Worm (Caenorhabditis elegans) whole organism, L4 larva: ENCODE results near the gene F13B12.6.

Experiments used
- F10B5.3 ChIP-seq: sonication (generic microtip); optimal IDR thresholded peaks from 2 replicates; lab custom pipeline; 2016; ENCODE audit warnings: mild to moderate bottlenecking, missing genetic modification characterization, missing compliant biosample characterization
- F26F4.8 ChIP-seq: fragments of 200-800 bp; sonication (Bioruptor generic); conservative IDR thresholded peaks from 2 replicates; pipeline ENCODE4 v1.3.6; 2022; ENCODE audit warnings: missing genetic modification characterization, missing compliant biosample characterization
- Y105C5A.15 ChIP-seq: fragments of 200-800 bp; sonication (Bioruptor generic); IDR thresholded peaks from 2 replicates; pipeline ENCODE4 v1.3.6; 2022; ENCODE audit warnings: missing genetic modification characterization, missing compliant biosample characterization
- Y75B8A.6 ChIP-seq: fragments of 200-800 bp; sonication (Bioruptor generic); IDR thresholded peaks from 2 replicates; pipeline ENCODE4 v1.3.6; 2022; ENCODE audit warnings: missing genetic modification reagents, missing genetic modification characterization, missing compliant biosample characterization
- ZK337.2 ChIP-seq: fragments of 200-800 bp; sonication (Bioruptor generic); IDR thresholded peaks from 2 replicates; pipeline ENCODE4 v1.3.6; 2022; ENCODE audit warnings: missing genetic modification reagents, missing genetic modification characterization, missing compliant biosample characterization
- ZK546.5 ChIP-seq, 2 experiments: sonication (generic microtip); optimal IDR thresholded peaks; 2 replicates each; lab custom pipeline; 2017; ENCODE audit warnings: missing biosample characterization in 2 of 2, missing genetic modification characterization in 2 of 2
- aha-1 ChIP-seq: fragments of 150-350 bp; peaks from one replicate; lab custom pipeline; 2014; ENCODE audit warnings: missing biosample characterization, missing genetic modification characterization
- aly-2 ChIP-seq: sonication (generic microtip); optimal IDR thresholded peaks from 2 replicates; lab custom pipeline; 2018; ENCODE audit warnings: missing biosample characterization, missing genetic modification characterization
- attf-4 ChIP-seq: sonication (generic microtip); optimal IDR thresholded peaks from 3 replicates; lab custom pipeline; 2017; ENCODE audit warnings: missing biosample characterization, missing genetic modification characterization
- ceh-28 ChIP-seq: fragments of 150-350 bp; optimal IDR thresholded peaks from 2 replicates; lab custom pipeline; 2014; ENCODE audit warnings: missing biosample characterization, missing genetic modification reagents, missing genetic modification characterization
- ceh-44 ChIP-seq: fragments of 200-800 bp; sonication (Bioruptor generic); IDR thresholded peaks from 2 replicates; pipeline ENCODE4 v1.3.6; 2022; ENCODE audit warnings: missing genetic modification reagents, missing genetic modification characterization, missing compliant biosample characterization
- ceh-62 ChIP-seq: sonication (generic microtip); optimal IDR thresholded peaks from 2 replicates; lab custom pipeline; 2017; ENCODE audit warnings: missing biosample characterization, missing genetic modification characterization
- ceh-82 ChIP-seq: sonication (generic microtip); optimal IDR thresholded peaks from 2 replicates; lab custom pipeline; 2017; ENCODE audit warnings: missing biosample characterization, missing genetic modification characterization
- daf-12 ChIP-seq: fragments of 150-350 bp; optimal IDR thresholded peaks from 2 replicates; lab custom pipeline; 2014; ENCODE audit warnings: missing biosample characterization, missing genetic modification reagents, missing genetic modification characterization
- daf-16 ChIP-seq, 3 experiments: sonication (generic microtip); optimal IDR thresholded peaks; 2 replicates each; lab custom pipeline; 2016 to 2017; ENCODE audit warnings: missing genetic modification characterization in 3 of 3, missing genetic modification reagents in 3 of 3, mild to moderate bottlenecking in 2 of 3, missing compliant biosample characterization in 2 of 3, missing biosample characterization in 1 of 3, moderate library complexity in 1 of 3
- dmd-6 ChIP-seq: fragments of 200-800 bp; sonication (Bioruptor generic); IDR thresholded peaks from 2 replicates; pipeline ENCODE4 v1.3.6; 2022; ENCODE audit warnings: missing genetic modification reagents, missing genetic modification characterization, missing compliant biosample characterization
- dmd-8 ChIP-seq: fragments of 200-800 bp; sonication (Bioruptor generic); IDR thresholded peaks from 2 replicates; pipeline ENCODE4 v1.3.6; 2022; ENCODE audit warnings: missing genetic modification characterization, missing compliant biosample characterization
- dpl-1 ChIP-seq: fragments of 150-350 bp; optimal IDR thresholded peaks from 2 replicates; lab custom pipeline; 2014; ENCODE audit warnings: missing biosample characterization, missing genetic modification reagents, missing genetic modification characterization
- duxl-1 ChIP-seq: sonication (generic microtip); optimal IDR thresholded peaks from 2 replicates; lab custom pipeline; 2016; ENCODE audit warnings: mild to moderate bottlenecking, missing genetic modification characterization, moderate library complexity, missing compliant biosample characterization; ENCODE audit not compliant: poor library complexity
- dve-1 ChIP-seq: sonication (generic microtip); optimal IDR thresholded peaks from 2 replicates; lab custom pipeline; 2017; ENCODE audit warnings: antibody characterized with exemption, mild to moderate bottlenecking, missing genetic modification characterization, missing compliant biosample characterization; ENCODE audit not compliant: insufficient read depth
- hif-1 ChIP-seq, 2 experiments: sonication (generic microtip); optimal IDR thresholded peaks; 2 replicates each; lab custom pipeline; 2016 to 2017; ENCODE audit warnings: missing compliant biosample characterization in 2 of 2, missing genetic modification characterization in 2 of 2, missing genetic modification reagents in 2 of 2, missing genotype in 2 of 2, mild to moderate bottlenecking in 1 of 2
- hlh-11 ChIP-seq: fragments of 200-800 bp; sonication (Bioruptor generic); optimal IDR thresholded peaks from 2 replicates; lab custom pipeline; 2018; ENCODE audit warnings: mild to moderate bottlenecking, missing genetic modification characterization, missing compliant biosample characterization
- hlh-30 ChIP-seq: sonication (generic microtip); optimal IDR thresholded peaks from 2 replicates; lab custom pipeline; 2017; ENCODE audit warnings: antibody characterized with exemption, mild to moderate bottlenecking, missing genetic modification characterization, missing compliant biosample characterization; ENCODE audit not compliant: insufficient read depth
- hmg-1.1 ChIP-seq: fragments of 200-800 bp; sonication (Bioruptor generic); IDR thresholded peaks from 2 replicates; pipeline ENCODE4 v1.3.6; 2022; ENCODE audit warnings: missing genetic modification reagents, missing genetic modification characterization, missing compliant biosample characterization
- lim-7 ChIP-seq: fragments of 200-800 bp; sonication (Bioruptor generic); IDR thresholded peaks from 2 replicates; pipeline ENCODE4 v1.3.6; 2022; ENCODE audit warnings: missing genetic modification characterization, missing compliant biosample characterization
- lin-1 ChIP-seq: fragments of 200-800 bp; sonication (Bioruptor generic); IDR thresholded peaks from 2 replicates; pipeline ENCODE4 v1.3.6; 2022; ENCODE audit warnings: missing genetic modification reagents, missing genetic modification characterization, missing compliant biosample characterization
- lin-13 ChIP-seq: fragments of 150-350 bp; optimal IDR thresholded peaks from 2 replicates; lab custom pipeline; 2014; ENCODE audit warnings: missing biosample characterization, missing genetic modification reagents, missing genetic modification characterization
- lin-39 ChIP-seq: fragments of 150-350 bp; optimal IDR thresholded peaks from 2 replicates; lab custom pipeline; 2014; ENCODE audit warnings: missing biosample characterization, missing genetic modification reagents, missing genetic modification characterization
- lir-3 ChIP-seq: sonication (generic microtip); optimal IDR thresholded peaks from 2 replicates; lab custom pipeline; 2016; ENCODE audit warnings: mild to moderate bottlenecking, missing genetic modification characterization, missing compliant biosample characterization
- madf-5 ChIP-seq, 2 experiments: fragments of 200-800 bp; sonication (Bioruptor generic); IDR thresholded peaks; 2 replicates each; pipeline ENCODE4 v1.3.6; 2022; ENCODE audit warnings: missing compliant biosample characterization in 2 of 2, missing genetic modification characterization in 2 of 2
- mdt-29 ChIP-seq: fragments of 200-800 bp; sonication (Bioruptor generic); IDR thresholded peaks from 2 replicates; pipeline ENCODE4 v1.3.6; 2022; ENCODE audit warnings: missing genetic modification reagents, missing genetic modification characterization, missing compliant biosample characterization
- mxl-3 ChIP-seq: fragments of 200-800 bp; sonication (Bioruptor generic); optimal IDR thresholded peaks from 2 replicates; lab custom pipeline; 2018; ENCODE audit warnings: mild to moderate bottlenecking, missing genetic modification characterization, missing compliant biosample characterization
- nhr-11 ChIP-seq: fragments of 150-350 bp; optimal IDR thresholded peaks from 2 replicates; lab custom pipeline; 2014; ENCODE audit warnings: missing biosample characterization, missing genetic modification characterization
- nhr-111 ChIP-seq: fragments of 200-800 bp; sonication (Bioruptor generic); optimal IDR thresholded peaks from 2 replicates; lab custom pipeline; 2018; ENCODE audit warnings: mild to moderate bottlenecking, missing genetic modification characterization, missing compliant biosample characterization
- nhr-237 ChIP-seq: sonication (generic microtip); optimal IDR thresholded peaks from 2 replicates; lab custom pipeline; 2017; ENCODE audit warnings: missing biosample characterization, missing genetic modification characterization
- nhr-25 ChIP-seq: sonication (generic microtip); optimal IDR thresholded peaks from 2 replicates; lab custom pipeline; 2017; ENCODE audit warnings: missing genetic modification characterization, mild to moderate bottlenecking, missing compliant biosample characterization, antibody characterized with exemption, moderate library complexity, borderline replicate concordance; ENCODE audit not compliant: insufficient read depth
- nhr-28 ChIP-seq: fragments of 150-350 bp; optimal IDR thresholded peaks from 2 replicates; lab custom pipeline; 2014; ENCODE audit warnings: missing biosample characterization, missing genetic modification characterization
- nhr-76 ChIP-seq: fragments of 150-350 bp; optimal IDR thresholded peaks from 2 replicates; lab custom pipeline; 2014; ENCODE audit warnings: missing biosample characterization, missing genetic modification characterization
- nhr-77 ChIP-seq: fragments of 150-350 bp; optimal IDR thresholded peaks from 2 replicates; lab custom pipeline; 2014; ENCODE audit warnings: missing biosample characterization, missing genetic modification characterization
- pha-4 ChIP-seq, 2 experiments: fragments of 150-350 bp in 1 of 2; fragments of 200-800 bp in 1 of 2; sonication (Bioruptor generic) in 1 of 2; IDR thresholded peaks in 1 of 2; optimal IDR thresholded peaks in 1 of 2; 2 replicates each; pipeline versions ENCODE4 v1.3.6 to Lab custom; 2014 to 2022; ENCODE audit warnings: missing genetic modification characterization in 2 of 2, missing genetic modification reagents in 2 of 2, missing biosample characterization in 1 of 2, missing compliant biosample characterization in 1 of 2
- snpc-1.2 ChIP-seq: fragments of 200-800 bp; sonication (Bioruptor generic); IDR thresholded peaks from 2 replicates; pipeline ENCODE4 v1.3.6; 2022; ENCODE audit warnings: missing genetic modification reagents, missing genetic modification characterization, missing compliant biosample characterization
- snpc-4 ChIP-seq: fragments of 150-350 bp; optimal IDR thresholded peaks from 2 replicates; lab custom pipeline; 2014; ENCODE audit warnings: missing biosample characterization, missing genetic modification characterization
- tra-1 ChIP-seq: fragments of 200-800 bp; sonication (Bioruptor generic); IDR thresholded peaks from 2 replicates; pipeline ENCODE4 v1.3.6; 2022; ENCODE audit warnings: missing genetic modification reagents, missing genetic modification characterization, missing compliant biosample characterization
- unc-130 ChIP-seq: sonication (generic microtip); optimal IDR thresholded peaks from 2 replicates; lab custom pipeline; 2016; ENCODE audit warnings: missing genetic modification reagents, missing genetic modification characterization, missing compliant biosample characterization
- zfp-2 ChIP-seq: sonication (generic microtip); optimal IDR thresholded peaks from 2 replicates; lab custom pipeline; 2016; ENCODE audit warnings: mild to moderate bottlenecking, missing genetic modification characterization, missing compliant biosample characterization
- zip-11 ChIP-seq: fragments of 200-800 bp; sonication (Bioruptor generic); IDR thresholded peaks from 2 replicates; pipeline ENCODE4 v1.3.6; 2022; ENCODE audit warnings: missing genetic modification characterization, missing compliant biosample characterization
- zip-2 ChIP-seq: fragments of 150-350 bp; optimal IDR thresholded peaks from 2 replicates; lab custom pipeline; 2014; ENCODE audit warnings: missing biosample characterization, missing genetic modification characterization
- ztf-7 ChIP-seq: fragments of 150-350 bp; optimal IDR thresholded peaks from 2 replicates; lab custom pipeline; 2014; ENCODE audit warnings: missing biosample characterization, missing genetic modification characterization

Gene F13B12.6

DNA sequence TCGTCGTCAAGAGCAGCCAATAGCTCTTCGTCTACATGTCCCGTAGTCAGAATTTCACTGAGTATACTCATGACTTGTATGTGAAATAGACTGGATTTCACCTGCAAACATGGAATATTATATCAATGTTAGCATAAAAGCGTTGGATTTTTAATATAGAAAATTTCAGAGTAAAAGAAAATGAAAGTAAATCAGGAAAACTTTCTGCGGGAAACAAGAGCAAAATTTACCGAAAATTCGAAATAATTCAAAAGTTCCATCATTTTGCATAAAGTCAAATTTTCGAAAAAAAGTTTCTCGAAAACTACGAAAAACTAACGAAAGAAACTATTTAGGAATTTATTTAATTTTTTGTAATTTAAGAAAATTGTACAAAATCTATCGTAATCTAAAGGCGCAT lies at the start of gene F13B12.6:
Gene F13B12.6, minus strand, starts transcription at position 101 of the 400 bp plus-strand sequence.
- TF ChIP-seq hif-1 (tag; optimal IDR thresholded peaks at IDR 0.05; lab: Kevin White, UChicago) (no peak), mdt-29 (no peak), snpc-4 (tag; lab: Kevin White, UChicago) (no peak), snpc-1.2 (no peak), pha-4 (GFP tag; IDR thresholded peaks at IDR 0.05; lab: Robert Waterston, UW) (no peak), pha-4 (tag; optimal IDR thresholded peaks at IDR 0.05; lab: Kevin White, UChicago) (no peak), ZK546.5 (tag; optimal IDR thresholded peaks at IDR 0.05; lab: Kevin White, UChicago) (no peak), ceh-82 (tag; lab: Kevin White, UChicago) (no peak), nhr-111 (GFP tag; lab: Kevin White, UChicago) (no peak), unc-130 (GFP tag; lab: Kevin White, UChicago) (no peak), F10B5.3 (no peak), zip-2 (tag; lab: Kevin White, UChicago) (no peak), daf-12 (no peak), ztf-7 (tag; lab: Kevin White, UChicago) (no peak)

DNA sequence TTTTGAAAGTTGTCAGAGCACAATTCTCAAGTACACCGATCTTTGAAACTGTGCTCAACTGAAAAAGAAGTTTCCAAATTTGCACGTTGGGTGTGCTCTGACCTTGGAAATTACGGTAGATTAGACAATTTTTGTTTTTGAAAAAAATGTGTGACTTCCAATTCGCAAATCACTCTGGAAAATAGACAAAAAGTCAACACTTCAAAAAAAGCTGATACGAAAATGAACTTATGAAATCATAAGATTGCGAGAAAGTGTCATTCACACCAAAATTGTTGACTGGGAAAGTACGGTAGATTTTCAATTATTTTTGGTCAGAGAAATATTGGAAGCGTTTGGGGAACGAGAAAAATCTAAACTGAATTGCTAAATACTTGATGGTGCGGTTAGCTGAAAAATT lies 49.7 kb upstream of the F13B12.6 start:
- TF ChIP-seq nhr-237 (tag; lab: Kevin White, UChicago) = no peak
- TF ChIP-seq ceh-28 (tag; lab: Kevin White, UChicago) = no peak
- no peak for TF ChIP-seq aly-2
- no peak for TF ChIP-seq Y75B8A.6 (GFP tag; lab: Robert Waterston, UW)
- peak; percentile 64 for TF ChIP-seq hlh-11
- TF ChIP-seq unc-130 (GFP tag; lab: Kevin White, UChicago) = no peak
- peak; percentile 91 for TF ChIP-seq dmd-6 (GFP tag; lab: Robert Waterston, UW)
- no peak for TF ChIP-seq daf-16 (GFP tag; optimal IDR thresholded peaks at IDR 0.05; lab: Kevin White, UChicago)
- peak; percentile 68 for TF ChIP-seq daf-16 (tag; optimal IDR thresholded peaks at IDR 0.05; lab: Kevin White, UChicago)
- TF ChIP-seq dve-1 (tag; lab: Kevin White, UChicago) = peak; percentile 47
- TF ChIP-seq nhr-28 (tag; lab: Kevin White, UChicago) = peak; percentile 45
- 0 out of 2 replicates have a peak, but pooled peaks have one; percentile 23 for TF ChIP-seq tra-1

DNA sequence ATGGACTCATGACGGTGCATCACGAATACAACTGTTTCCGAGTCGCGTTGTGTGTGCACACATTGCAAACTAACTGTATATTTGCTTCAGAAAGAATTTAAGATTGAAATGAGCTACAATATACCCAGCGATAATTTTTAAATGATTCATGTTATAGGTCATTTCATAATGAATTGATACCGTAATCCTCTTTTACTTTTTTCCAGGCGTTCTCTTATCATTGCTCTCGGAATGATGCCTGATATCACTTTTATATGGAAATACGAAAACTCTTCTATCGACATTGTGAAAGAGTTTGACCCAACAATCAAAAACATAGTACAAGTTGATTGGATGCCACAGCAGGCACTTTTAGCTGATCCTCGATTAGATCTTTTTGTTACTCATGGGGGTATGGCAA lies 48.7 kb upstream of the F13B12.6 start:
- TF ChIP-seq zip-2 (tag; lab: Kevin White, UChicago) (no peak), zip-11 (GFP tag; lab: Robert Waterston, UW) (no peak), nhr-11 (no peak), ceh-44 (GFP tag; lab: Robert Waterston, UW) (no peak), lim-7 (GFP tag; lab: Robert Waterston, UW) (no peak), zfp-2 (tag; lab: Kevin White, UChicago) (no peak), ceh-62 (tag; lab: Kevin White, UChicago) (no peak), Y105C5A.15 (GFP tag; lab: Robert Waterston, UW) (no peak), daf-12 (no peak), hlh-30 (tag; lab: Kevin White, UChicago) (no peak), snpc-4 (tag; lab: Kevin White, UChicago) (no peak), hmg-1.1 (GFP tag; lab: Robert Waterston, UW) (no peak), nhr-25 (tag; lab: Kevin White, UChicago) (no peak), ZK337.2 (GFP tag; lab: Robert Waterston, UW) (no peak), mxl-3 (GFP tag; lab: Kevin White, UChicago) (no peak), lir-3 (tag; lab: Kevin White, UChicago) (no peak), hif-1 (tag; optimal IDR thresholded peaks at IDR 0.05; lab: Kevin White, UChicago) (no peak), nhr-76 (no peak), ceh-82 (tag; lab: Kevin White, UChicago) (no peak), lin-13 (GFP tag; lab: Kevin White, UChicago) (no peak), dmd-8 (GFP tag; lab: Robert Waterston, UW) (no peak), duxl-1 (tag; lab: Kevin White, UChicago) (no peak), lin-39 (tag; lab: Kevin White, UChicago) (no peak), aha-1 (peak; percentile 54), dpl-1 (no peak), lin-1 (GFP tag; lab: Robert Waterston, UW) (no peak), F26F4.8 (no peak), madf-5 (GFP tag; IDR thresholded peaks at IDR 0.05; lab: Robert Waterston, UW) (no peak), nhr-237 (tag; lab: Kevin White, UChicago) (no peak), attf-4 (tag; lab: Kevin White, UChicago) (no peak), nhr-77 (tag; lab: Kevin White, UChicago) (peak; percentile 38)
